Worm (Caenorhabditis elegans): ENCODE results near the gene ZK632.4.

Gene ZK632.4

ce11 chrIII:9825073-9825828, 18.0 kb upstream of the ZK632.4 start, which contains the start of gene ZK632.9 (continued):
- TF ChIP-seq ceh-63 (GFP tag; optimal IDR thresholded peaks at IDR 0.05): no peak
- no peak for TF ChIP-seq ama-1 (optimal IDR thresholded peaks at IDR 0.05)
- TF ChIP-seq nhr-12 (tag; optimal IDR thresholded peaks at IDR 0.05): no peak
- TF ChIP-seq unc-98 (GFP tag; IDR thresholded peaks at IDR 0.05): no peak
- TF ChIP-seq lin-35 (GFP tag; optimal IDR thresholded peaks at IDR 0.05): peak; percentile 33 to 36
- no peak for TF ChIP-seq nhr-11 (tag; optimal IDR thresholded peaks at IDR 0.05)
- TF ChIP-seq unc-62 (GFP tag; optimal IDR thresholded peaks at IDR 0.05): no peak
- TF ChIP-seq elt-3 (tag; optimal IDR thresholded peaks at IDR 0.05): peak in 1 of 6 experiments; percentile 67
- no peak for TF ChIP-seq nhr-237 (tag; optimal IDR thresholded peaks at IDR 0.05)
- no peak for TF ChIP-seq nhr-77 (tag; optimal IDR thresholded peaks at IDR 0.05)
- TF ChIP-seq snu-23 (GFP tag; optimal IDR thresholded peaks at IDR 0.05): peak; percentile 33
- TF ChIP-seq lin-14 (GFP tag; optimal IDR thresholded peaks at IDR 0.05): peak; percentile 31
- TF ChIP-seq vab-15 (tag; optimal IDR thresholded peaks at IDR 0.05): no peak
- no peak for TF ChIP-seq nhr-85 (tag)
- no peak for TF ChIP-seq egl-27 (tag; optimal IDR thresholded peaks at IDR 0.05)
- no peak for TF ChIP-seq snpc-4 (tag; optimal IDR thresholded peaks at IDR 0.05)
- TF ChIP-seq C16A3.4 (tag; optimal IDR thresholded peaks at IDR 0.05): no peak
- TF ChIP-seq rnt-1 (tag; optimal IDR thresholded peaks at IDR 0.05): no peak
- no peak for TF ChIP-seq nhr-47 (tag; optimal IDR thresholded peaks at IDR 0.05)
- TF ChIP-seq blmp-1 (tag; optimal IDR thresholded peaks at IDR 0.05): peak; percentile 58
- TF ChIP-seq lin-39 (tag; optimal IDR thresholded peaks at IDR 0.05): no peak
- TF ChIP-seq hlh-4 (tag; optimal IDR thresholded peaks at IDR 0.05): no peak
- TF ChIP-seq tlp-1 (tag; optimal IDR thresholded peaks at IDR 0.05): no peak

- no peak for TF ChIP-seq ets-5 (GFP tag; IDR thresholded peaks at IDR 0.05)
- TF ChIP-seq grh-1 (GFP tag; IDR thresholded peaks at IDR 0.05): 0 out of 2 replicates have a peak, but pooled peaks have one; percentile 9
- no peak for TF ChIP-seq mep-1 (tag; optimal IDR thresholded peaks at IDR 0.05)
- TF ChIP-seq nhr-85 (tag): peak; percentile 81
- peak; percentile 11 for TF ChIP-seq elt-2 (tag; optimal IDR thresholded peaks at IDR 0.05)
- TF ChIP-seq C16A3.4 (tag; optimal IDR thresholded peaks at IDR 0.05): no peak
- TF ChIP-seq lin-39 (tag; optimal IDR thresholded peaks at IDR 0.05): no peak
- no peak for TF ChIP-seq Y116A8C.19 (tag; optimal IDR thresholded peaks at IDR 0.05; ENCODE audit: borderline replicate concordance)
- TF ChIP-seq xbp-1 (tag; optimal IDR thresholded peaks at IDR 0.05): no peak
- TF ChIP-seq nhr-20 (tag; optimal IDR thresholded peaks at IDR 0.05): peak; percentile 31
- no peak for TF ChIP-seq lin-14 (GFP tag; optimal IDR thresholded peaks at IDR 0.05)
- no peak for TF ChIP-seq lin-35 (GFP tag; optimal IDR thresholded peaks at IDR 0.05)
- no peak for TF ChIP-seq ceh-63 (GFP tag; optimal IDR thresholded peaks at IDR 0.05)
- peak; percentile 38 for TF ChIP-seq nhr-47 (tag; optimal IDR thresholded peaks at IDR 0.05)
- TF ChIP-seq nhr-71 (tag; optimal IDR thresholded peaks at IDR 0.05): peak; percentile 61
- no peak for TF ChIP-seq unc-130 (tag; optimal IDR thresholded peaks at IDR 0.05)
- no peak for TF ChIP-seq skn-1 (tag; optimal IDR thresholded peaks at IDR 0.05)
- TF ChIP-seq egl-13 (tag; optimal IDR thresholded peaks at IDR 0.05): no peak
- no peak for TF ChIP-seq fkh-10 (GFP tag; optimal IDR thresholded peaks at IDR 0.05)
- no peak for TF ChIP-seq nhr-11 (tag; optimal IDR thresholded peaks at IDR 0.05)
- no peak for TF ChIP-seq ceh-90 (tag; optimal IDR thresholded peaks at IDR 0.05)
- peak; percentile 43 for TF ChIP-seq nhr-90 (tag; optimal IDR thresholded peaks at IDR 0.05; ENCODE audit: poor library complexity)
- TF ChIP-seq aly-2 (tag; optimal IDR thresholded peaks at IDR 0.05): no peak
- TF ChIP-seq C34B4.2 (tag; optimal IDR thresholded peaks at IDR 0.05): no peak
- 0 out of 2 replicates have a peak, but pooled peaks have one; percentile 4 for TF ChIP-seq nhr-19 (GFP tag; conservative IDR thresholded peaks at IDR 0.05)
- no peak for TF ChIP-seq snu-23 (GFP tag; optimal IDR thresholded peaks at IDR 0.05)
- TF ChIP-seq hlh-4 (tag; optimal IDR thresholded peaks at IDR 0.05): no peak
- peak; percentile 8 for TF ChIP-seq lin-13 (GFP tag; optimal IDR thresholded peaks at IDR 0.05)
- TF ChIP-seq ama-1 (optimal IDR thresholded peaks at IDR 0.05): peak; percentile 87
- no peak for TF ChIP-seq aha-1 (tag; optimal IDR thresholded peaks at IDR 0.05)
- no peak for TF ChIP-seq isw-1 (GFP tag; IDR thresholded peaks at IDR 0.05)
Measured at ce11 chrIII:9824330-9824934, 17.2 kb upstream of the ZK632.4 start, which contains the start of gene lin-52. lin-52 (minus strand) TSS chrIII:9824750.

Measured in whole organism, L1 larva.